Worm (Caenorhabditis elegans) whole organism, young adult: ENCODE measurements around the gene cwp-1.

Source experiments
- B0261.1 ChIP-seq: sonication (generic microtip); optimal IDR thresholded peaks from 2 replicates; lab custom pipeline; 2016; ENCODE audit warnings: mild to moderate bottlenecking, missing genetic modification characterization, moderate library complexity, missing compliant biosample characterization
- B0336.3 ChIP-seq: fragments of 200-800 bp; sonication (Bioruptor generic); IDR thresholded peaks from 2 replicates; pipeline ENCODE4 v1.3.6; 2022; ENCODE audit warnings: missing genetic modification characterization, missing compliant biosample characterization
- F39B2.1 ChIP-seq: fragments of 200-800 bp; sonication (Bioruptor generic); IDR thresholded peaks from 2 replicates; pipeline ENCODE4 v1.3.6; 2022; ENCODE audit warnings: missing genetic modification reagents, missing genetic modification characterization, missing compliant biosample characterization
- F52B5.7 ChIP-seq: sonication (generic microtip); optimal IDR thresholded peaks from 2 replicates; lab custom pipeline; 2016; ENCODE audit warnings: mild to moderate bottlenecking, missing genetic modification characterization, missing compliant biosample characterization
- F55B11.4 ChIP-seq: sonication (generic microtip); optimal IDR thresholded peaks from 2 replicates; lab custom pipeline; 2016; ENCODE audit warnings: missing compliant biosample characterization, missing genetic modification characterization, borderline replicate concordance; ENCODE audit not compliant: insufficient read depth
- K12H6.12 ChIP-seq: fragments of 200-800 bp; sonication (Bioruptor generic); optimal IDR thresholded peaks from 2 replicates; lab custom pipeline; 2018; ENCODE audit warnings: mild to moderate bottlenecking, missing genetic modification characterization, missing compliant biosample characterization
- aptf-2 ChIP-seq: fragments of 200-800 bp; sonication (Bioruptor generic); conservative IDR thresholded peaks from 2 replicates; pipeline ENCODE4 v1.3.6; 2022; ENCODE audit warnings: missing genetic modification reagents, missing genetic modification characterization, missing compliant biosample characterization
- attf-5 ChIP-seq: fragments of 200-800 bp; sonication (Bioruptor generic); optimal IDR thresholded peaks from 2 replicates; lab custom pipeline; 2018; ENCODE audit warnings: mild to moderate bottlenecking, missing genetic modification characterization, missing compliant biosample characterization
- attf-6 ChIP-seq: fragments of 200-800 bp; sonication (Bioruptor generic); IDR thresholded peaks from 2 replicates; pipeline ENCODE4 v1.3.6; 2022; ENCODE audit warnings: missing genetic modification reagents, missing genetic modification characterization, missing compliant biosample characterization
- cebp-1 ChIP-seq, 2 experiments: fragments of 200-800 bp in 1 of 2; sonication (Bioruptor generic) in 1 of 2; sonication (generic microtip) in 1 of 2; IDR thresholded peaks in 1 of 2; optimal IDR thresholded peaks in 1 of 2; 2 replicates each; pipeline versions ENCODE4 v1.3.6 to Lab custom; 2017 to 2022; ENCODE audit warnings: missing compliant biosample characterization in 2 of 2, missing genetic modification characterization in 2 of 2, mild to moderate bottlenecking in 1 of 2, missing genetic modification reagents in 1 of 2, moderate library complexity in 1 of 2
- ceh-100 ChIP-seq: fragments of 200-800 bp; sonication (Bioruptor generic); IDR thresholded peaks from 2 replicates; pipeline ENCODE4 v1.3.6; 2022; ENCODE audit warnings: missing genetic modification reagents, missing genetic modification characterization, missing compliant biosample characterization
- ceh-40 ChIP-seq: fragments of 200-800 bp; sonication (Bioruptor generic); IDR thresholded peaks from 2 replicates; pipeline ENCODE4 v1.3.6; 2022; ENCODE audit warnings: missing genetic modification characterization, missing compliant biosample characterization
- dox-1 ChIP-seq: fragments of 200-800 bp; sonication (Bioruptor generic); IDR thresholded peaks from 2 replicates; pipeline ENCODE4 v1.3.6; 2022; ENCODE audit warnings: missing genetic modification reagents, missing genetic modification characterization, missing compliant biosample characterization
- dpl-1 ChIP-seq: fragments of 150-350 bp; optimal IDR thresholded peaks from 2 replicates; lab custom pipeline; 2014; ENCODE audit warnings: missing biosample characterization, missing genetic modification reagents, missing genetic modification characterization
- hmg-1.2 ChIP-seq: fragments of 200-800 bp; sonication (Bioruptor generic); IDR thresholded peaks from 2 replicates; pipeline ENCODE4 v1.3.6; 2022; ENCODE audit warnings: missing genetic modification reagents, missing genetic modification characterization, missing compliant biosample characterization
- hsf-1 ChIP-seq: fragments of 200-800 bp; sonication (Bioruptor generic); IDR thresholded peaks from 2 replicates; pipeline ENCODE4 v1.3.6; 2022; ENCODE audit warnings: missing genetic modification reagents, missing genetic modification characterization, missing compliant biosample characterization
- let-526 ChIP-seq: fragments of 200-800 bp; sonication (Bioruptor generic); IDR thresholded peaks from 2 replicates; pipeline ENCODE4 v1.3.6; 2022; ENCODE audit warnings: missing genetic modification reagents, missing genetic modification characterization, missing compliant biosample characterization
- let-607 ChIP-seq, 2 experiments: fragments of 200-800 bp in 1 of 2; sonication (Bioruptor generic) in 1 of 2; sonication (generic microtip) in 1 of 2; optimal IDR thresholded peaks; 2 replicates each; lab custom pipeline; 2016 to 2018; ENCODE audit warnings: mild to moderate bottlenecking in 2 of 2, missing compliant biosample characterization in 2 of 2, missing genetic modification characterization in 2 of 2, moderate library complexity in 2 of 2, missing genotype in 1 of 2
- lin-35 ChIP-seq, 3 experiments: fragments of 150-350 bp in 2 of 3; sonication (generic microtip) in 1 of 3; optimal IDR thresholded peaks; 2 replicates each; lab custom pipeline; 2014 to 2018; ENCODE audit warnings: missing biosample characterization in 3 of 3, missing genetic modification characterization in 3 of 3, missing genetic modification reagents in 3 of 3
- lin-40 ChIP-seq: sonication (generic microtip); optimal IDR thresholded peaks from 2 replicates; lab custom pipeline; 2016; ENCODE audit warnings: missing genetic modification characterization, mild to moderate bottlenecking, missing compliant biosample characterization, missing genotype, missing genetic modification reagents
- lin-54 ChIP-seq: fragments of 200-800 bp; sonication (Bioruptor generic); optimal IDR thresholded peaks from 2 replicates; lab custom pipeline; 2018; ENCODE audit warnings: mild to moderate bottlenecking, missing genetic modification characterization, missing compliant biosample characterization
- madf-3 ChIP-seq: fragments of 200-800 bp; sonication (Bioruptor generic); IDR thresholded peaks from 2 replicates; pipeline ENCODE4 v1.3.6; 2022; ENCODE audit warnings: missing genetic modification reagents, missing genetic modification characterization, missing compliant biosample characterization
- mes-4 ChIP-seq: sonication (generic microtip); optimal IDR thresholded peaks from 2 replicates; lab custom pipeline; 2016; ENCODE audit warnings: missing genotype, missing genetic modification characterization, missing compliant biosample characterization
- nfyb-1 ChIP-seq: fragments of 200-800 bp; sonication (Bioruptor generic); IDR thresholded peaks from 2 replicates; pipeline ENCODE4 v1.3.6; 2022; ENCODE audit warnings: missing genetic modification reagents, missing genetic modification characterization, missing compliant biosample characterization
- nhr-80 ChIP-seq: sonication (generic microtip); optimal IDR thresholded peaks from 2 replicates; lab custom pipeline; 2016; ENCODE audit warnings: missing genetic modification characterization, missing compliant biosample characterization
- pbrm-1 ChIP-seq: fragments of 200-800 bp; sonication (Bioruptor generic); IDR thresholded peaks from 2 replicates; pipeline ENCODE4 v1.3.6; 2022; ENCODE audit warnings: missing genetic modification reagents, missing genetic modification characterization, missing compliant biosample characterization
- rcor-1 ChIP-seq: fragments of 200-800 bp; sonication (Bioruptor generic); IDR thresholded peaks from 2 replicates; pipeline ENCODE4 v1.3.6; 2022; ENCODE audit warnings: missing genetic modification reagents, missing genetic modification characterization, missing compliant biosample characterization
- sdz-38 ChIP-seq: sonication (generic microtip); optimal IDR thresholded peaks from 2 replicates; lab custom pipeline; 2016; ENCODE audit warnings: missing genotype, missing genetic modification characterization, missing compliant biosample characterization
- sea-2 ChIP-seq: fragments of 200-800 bp; sonication (Bioruptor generic); IDR thresholded peaks from 2 replicates; pipeline ENCODE4 v1.3.6; 2022; ENCODE audit warnings: missing genetic modification characterization, missing compliant biosample characterization
- ztf-28 ChIP-seq: fragments of 200-800 bp; sonication (Bioruptor generic); IDR thresholded peaks from 2 replicates; pipeline ENCODE4 v1.3.6; 2022; ENCODE audit warnings: missing genetic modification reagents, missing genetic modification characterization, missing compliant biosample characterization
- ztf-6 ChIP-seq: fragments of 200-800 bp; sonication (Bioruptor generic); IDR thresholded peaks from 2 replicates; pipeline ENCODE4 v1.3.6; 2022; ENCODE audit warnings: missing genetic modification reagents, missing genetic modification characterization, missing compliant biosample characterization

cwp-1 gene

ce11 chrV:4850446-4850845 lies 9.4 kb upstream of the cwp-1 start (continued):
- TF ChIP-seq ztf-6 = no peak
- TF ChIP-seq hsf-1 = no peak
- no peak for TF ChIP-seq mes-4 (tag; lab: Kevin White, UChicago)
- no peak for TF ChIP-seq let-526 (GFP tag; lab: Robert Waterston, UW)
- no peak for TF ChIP-seq dox-1 (GFP tag; lab: Robert Waterston, UW)
- TF ChIP-seq, all 124 proteins: peak for 0

- TF ChIP-seq attf-6 (no peak), nfyb-1 (GFP tag; lab: Robert Waterston, UW) (peak; percentile 29), attf-5 (peak; percentile 1), let-607 (tag; optimal IDR thresholded peaks at IDR 0.05; lab: Kevin White, UChicago) (no peak), B0261.1 (tag; lab: Kevin White, UChicago) (no peak), madf-3 (GFP tag; lab: Robert Waterston, UW) (no peak), sdz-38 (no peak), F52B5.7 (tag; lab: Kevin White, UChicago) (no peak), nhr-80 (peak; percentile 11), B0336.3 (GFP tag; lab: Robert Waterston, UW) (0 out of 2 replicates have a peak, but pooled peaks have one; percentile 22), hmg-1.2 (GFP tag; lab: Robert Waterston, UW) (peak; percentile 84), pbrm-1 (GFP tag; lab: Robert Waterston, UW) (0 out of 2 replicates have a peak, but pooled peaks have one; percentile 37), cebp-1 (GFP tag; IDR thresholded peaks at IDR 0.05; lab: Robert Waterston, UW) (no peak), cebp-1 (tag; optimal IDR thresholded peaks at IDR 0.05; lab: Kevin White, UChicago) (peak; percentile 41), ceh-40 (GFP tag; lab: Robert Waterston, UW) (no peak), lin-35 (GFP tag; optimal IDR thresholded peaks at IDR 0.05; lab: Kevin White, UChicago) (peak in 1 of 3 experiments; percentile 8)
Measured at ce11 chrV:4847424-4847823, 6.3 kb upstream of the cwp-1 start, which contains the start of gene abhd-5.1. Gene abhd-5.1 (plus strand): TSS chrV:4847653.

ce11 chrV:4846507-4846906 lies 5.4 kb upstream of the cwp-1 start:
- TF ChIP-seq sea-2 (GFP tag; lab: Robert Waterston, UW) (no peak), B0336.3 (GFP tag; lab: Robert Waterston, UW) (no peak), ceh-100 (GFP tag; lab: Robert Waterston, UW) (no peak), F39B2.1 (no peak)

ce11 chrV:4844591-4844990 lies 3.5 kb upstream of the cwp-1 start, which contains the start of gene abhd-5.2:
Gene abhd-5.2 (plus strand): TSS chrV:4844685.
- peak; percentile 81 for TF ChIP-seq hmg-1.2 (GFP tag; lab: Robert Waterston, UW)
- no peak for TF ChIP-seq dpl-1 (GFP tag; lab: Kevin White, UChicago)
- TF ChIP-seq lin-54 (GFP tag; lab: Kevin White, UChicago) = peak; percentile 14
- no peak for TF ChIP-seq F55B11.4 (tag; lab: Kevin White, UChicago)
- TF ChIP-seq lin-40 (tag; lab: Kevin White, UChicago) = peak; percentile 8
- TF ChIP-seq aptf-2 (GFP tag; lab: Robert Waterston, UW) = no peak
- TF ChIP-seq dox-1 (GFP tag; lab: Robert Waterston, UW) = peak; percentile 22; the same call in 1 of the 2 replicates
- TF ChIP-seq ztf-28 (GFP tag; lab: Robert Waterston, UW) = no peak
- TF ChIP-seq nhr-80 = peak; percentile 70
- TF ChIP-seq rcor-1 = 0 out of 2 replicates have a peak, but pooled peaks have one; percentile 12
- TF ChIP-seq attf-5 = peak; percentile 67
- TF ChIP-seq K12H6.12 (tag; lab: Kevin White, UChicago) = peak; percentile 2
- TF ChIP-seq cebp-1 (GFP tag; IDR thresholded peaks at IDR 0.05; lab: Robert Waterston, UW) = peak; percentile 99
- TF ChIP-seq cebp-1 (tag; optimal IDR thresholded peaks at IDR 0.05; lab: Kevin White, UChicago) = peak; percentile 100
